Worm (Caenorhabditis elegans): ENCODE results near the gene mxl-1.

DNA sequence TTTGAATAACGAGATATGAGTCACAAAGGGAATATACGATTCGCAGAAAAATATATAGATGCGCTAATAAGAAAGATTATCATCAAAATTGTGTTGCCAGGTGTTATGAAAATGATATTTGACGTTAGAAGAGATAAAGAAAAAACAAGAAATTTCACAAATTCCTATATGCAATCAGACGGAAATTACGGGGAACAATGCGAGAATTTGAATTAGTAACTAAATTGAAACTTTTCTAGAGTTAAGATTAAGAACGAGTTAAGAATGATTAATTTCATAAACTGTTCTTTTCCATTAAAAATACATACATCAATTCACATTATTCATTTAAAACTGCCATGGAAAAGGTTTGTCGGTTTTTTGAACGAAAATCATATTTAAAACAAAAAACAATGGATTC is 48.5 kb upstream of the mxl-1 start, which contains the start of gene clc-6:
- no peak for TF ChIP-seq lin-13 (GFP tag; optimal IDR thresholded peaks at IDR 0.05)
- TF ChIP-seq sem-4 (tag; optimal IDR thresholded peaks at IDR 0.05), result no peak
- no peak for TF ChIP-seq skn-1 (tag; optimal IDR thresholded peaks at IDR 0.05)
- no peak for TF ChIP-seq snpc-4 (tag; optimal IDR thresholded peaks at IDR 0.05)
- no peak for TF ChIP-seq F13H6.1 (tag; optimal IDR thresholded peaks at IDR 0.05)
- no peak for TF ChIP-seq nhr-10 (tag; optimal IDR thresholded peaks at IDR 0.05)
- TF ChIP-seq ama-1 (optimal IDR thresholded peaks at IDR 0.05), result no peak
- TF ChIP-seq lin-39 (tag; optimal IDR thresholded peaks at IDR 0.05), result no peak
- no peak for TF ChIP-seq nhr-25 (tag; optimal IDR thresholded peaks at IDR 0.05)
- TF ChIP-seq peb-1 (tag; optimal IDR thresholded peaks at IDR 0.05), result no peak

All from whole organism, L2 larva.